Fruit fly (Drosophila melanogaster) whole organism, wandering third instar larva: ENCODE data around the gene Zn72D.
A peak's percentile ranks its signal among the peaks of the same experiment; 100 is the strongest.

Experiments used
- Abd-B ChIP-seq: fragments of >200 bp; optimal IDR thresholded peaks from 2 replicates; lab custom pipeline; 2017; ENCODE audit warnings: missing biosample characterization, missing genetic modification characterization
- CG32264 ChIP-seq: fragments of 200-800 bp; sonication (Bioruptor generic); optimal IDR thresholded peaks from 2 replicates; lab custom pipeline; 2016; ENCODE audit warnings: missing biosample characterization, missing genetic modification characterization
- CG9705 ChIP-seq: fragments of 200-800 bp; sonication (Bioruptor generic); optimal IDR thresholded peaks from 2 replicates; lab custom pipeline; 2018; ENCODE audit warnings: missing biosample characterization, mild to moderate bottlenecking, missing genetic modification characterization
- CrebA ChIP-seq: fragments of 200-800 bp; sonication (Bioruptor generic); optimal IDR thresholded peaks from 2 replicates; lab custom pipeline; 2016; ENCODE audit warnings: missing biosample characterization, mild to moderate bottlenecking, missing genetic modification characterization, borderline replicate concordance
- Dfd ChIP-seq: fragments of >200 bp; optimal IDR thresholded peaks from 2 replicates; lab custom pipeline; 2017; ENCODE audit warnings: missing biosample characterization, missing genetic modification characterization
- GATAd ChIP-seq: sonication (Bioruptor generic); optimal IDR thresholded peaks from 2 replicates; lab custom pipeline; 2016; ENCODE audit warnings: missing biosample characterization, missing genetic modification characterization
- HLH106 ChIP-seq: fragments of 200-800 bp; optimal IDR thresholded peaks from 3 replicates; lab custom pipeline; 2019; ENCODE audit warnings: missing biosample characterization, mild to moderate bottlenecking, missing genetic modification characterization, moderate library complexity
- Hnf4 ChIP-seq: fragments of 200-800 bp; sonication (Bioruptor generic); optimal IDR thresholded peaks from 2 replicates; lab custom pipeline; 2016; ENCODE audit warnings: missing biosample characterization, mild to moderate bottlenecking, missing genetic modification characterization
- Hr78 ChIP-seq: fragments of >200 bp; optimal IDR thresholded peaks from 2 replicates; lab custom pipeline; 2017; ENCODE audit warnings: missing biosample characterization, missing genetic modification characterization
- Hr83 ChIP-seq: fragments of 200-300 bp; sonication (Bioruptor generic); optimal IDR thresholded peaks from 2 replicates; lab custom pipeline; 2016; ENCODE audit warnings: missing biosample characterization, mild to moderate bottlenecking, missing genetic modification characterization, moderate library complexity; ENCODE audit not compliant: poor library complexity, severe bottlenecking
- Jra ChIP-seq: sonication (Bioruptor generic); optimal IDR thresholded peaks from 2 replicates; lab custom pipeline; 2016; ENCODE audit warnings: missing biosample characterization, missing genetic modification characterization
- Mio ChIP-seq: sonication (Bioruptor generic); optimal IDR thresholded peaks from 2 replicates; lab custom pipeline; 2016; ENCODE audit warnings: missing biosample characterization, missing genetic modification characterization
- Myc ChIP-seq: fragments of >200 bp; optimal IDR thresholded peaks from 2 replicates; lab custom pipeline; 2017
- N ChIP-seq: fragments of >200 bp; optimal IDR thresholded peaks from 2 replicates; lab custom pipeline; 2018; ENCODE audit warnings: missing biosample characterization, missing external identifiers, missing genetic modification characterization
- OdsH ChIP-seq: fragments of 200-800 bp; sonication (Bioruptor generic); optimal IDR thresholded peaks from 2 replicates; lab custom pipeline; 2016; ENCODE audit warnings: missing biosample characterization, mild to moderate bottlenecking, missing genetic modification characterization
- Rel ChIP-seq, 2 experiments: fragments of 200-800 bp; sonication (Bioruptor generic) in 1 of 2; optimal IDR thresholded peaks; 2 replicates in 1 of 2; 3 replicates in 1 of 2; lab custom pipeline; 2016 to 2019; ENCODE audit warnings: mild to moderate bottlenecking in 2 of 2, missing biosample characterization in 2 of 2, missing genetic modification characterization in 2 of 2, moderate library complexity in 1 of 2
- Sp1 ChIP-seq: fragments of 200-800 bp; sonication (Bioruptor generic); optimal IDR thresholded peaks from 3 replicates; lab custom pipeline; 2019; ENCODE audit warnings: missing biosample characterization, mild to moderate bottlenecking, missing genetic modification characterization, moderate library complexity
- br ChIP-seq: fragments of 200-800 bp; sonication (Bioruptor generic); optimal IDR thresholded peaks from 2 replicates; lab custom pipeline; 2016; ENCODE audit warnings: missing biosample characterization, missing genetic modification characterization
- brk ChIP-seq: fragments of 200-800 bp; sonication (Bioruptor generic); optimal IDR thresholded peaks from 2 replicates; lab custom pipeline; 2016; ENCODE audit warnings: missing biosample characterization, mild to moderate bottlenecking, missing genetic modification characterization
- dl ChIP-seq, 2 experiments: fragments of 175-275, 200-275 bp in 1 of 2; fragments of 200-275 bp in 1 of 2; sonication (Bioruptor generic); optimal IDR thresholded peaks; lab custom pipeline; 2018; ENCODE audit warnings: mild to moderate bottlenecking in 2 of 2, missing biosample characterization in 2 of 2, missing genetic modification characterization in 2 of 2, moderate library complexity in 2 of 2; ENCODE audit not compliant: partially characterized antibody in 2 of 2, insufficient read depth in 1 of 2
- dmrt93B ChIP-seq: fragments of 200-800 bp; sonication (Bioruptor generic); optimal IDR thresholded peaks from 2 replicates; lab custom pipeline; 2018; ENCODE audit warnings: missing biosample characterization, mild to moderate bottlenecking, missing genetic modification characterization
- dsf ChIP-seq: sonication (Bioruptor generic); optimal IDR thresholded peaks from 2 replicates; lab custom pipeline; 2016; ENCODE audit warnings: missing biosample characterization, missing genetic modification characterization, borderline replicate concordance
- ey ChIP-seq: fragments of 200-800 bp; sonication (Bioruptor generic); optimal IDR thresholded peaks from 2 replicates; lab custom pipeline; 2016; ENCODE audit warnings: missing biosample characterization, missing genetic modification characterization
- foxo ChIP-seq, 2 experiments: fragments of 200-800 bp; sonication (Bioruptor generic); optimal IDR thresholded peaks; 2 replicates in 1 of 2; 3 replicates in 1 of 2; lab custom pipeline; 2016 to 2017; ENCODE audit warnings: missing biosample characterization in 2 of 2, missing genetic modification characterization in 2 of 2
- fru ChIP-seq: fragments of 200-800 bp; sonication (Bioruptor generic); optimal IDR thresholded peaks from 3 replicates; lab custom pipeline; 2016; ENCODE audit warnings: missing biosample characterization, mild to moderate bottlenecking, missing genetic modification characterization
- h ChIP-seq: fragments of 200-800 bp; sonication (Bioruptor generic); optimal IDR thresholded peaks from 3 replicates; lab custom pipeline; 2016; ENCODE audit warnings: missing biosample characterization, mild to moderate bottlenecking, missing genetic modification characterization
- jim ChIP-seq: fragments of 175-275, 200-325 bp; sonication (Bioruptor generic); optimal IDR thresholded peaks from 2 replicates; lab custom pipeline; 2016; ENCODE audit warnings: missing biosample characterization, mild to moderate bottlenecking, missing genetic modification characterization
- lola ChIP-seq: fragments of >200 bp; optimal IDR thresholded peaks from 2 replicates; lab custom pipeline; 2017; ENCODE audit warnings: missing biosample characterization, missing genetic modification characterization
- pan ChIP-seq: fragments of >200 bp; optimal IDR thresholded peaks from 2 replicates; lab custom pipeline; 2017
- psq ChIP-seq: fragments of 200-800 bp; sonication (Bioruptor generic); optimal IDR thresholded peaks from 3 replicates; lab custom pipeline; 2017; ENCODE audit warnings: missing biosample characterization, mild to moderate bottlenecking, missing genetic modification characterization, moderate library complexity
- rgr ChIP-seq: fragments of 200-800 bp; sonication (Bioruptor generic); optimal IDR thresholded peaks from 3 replicates; lab custom pipeline; 2016; ENCODE audit warnings: missing biosample characterization, mild to moderate bottlenecking, missing genetic modification characterization
- sage ChIP-seq: fragments of 200-800 bp; sonication (Bioruptor generic); optimal IDR thresholded peaks from 2 replicates; lab custom pipeline; 2016; ENCODE audit warnings: missing biosample characterization, mild to moderate bottlenecking, missing genetic modification characterization
- sv ChIP-seq: fragments of 200-800 bp; sonication (Bioruptor generic); optimal IDR thresholded peaks from 3 replicates; lab custom pipeline; 2016; ENCODE audit warnings: missing biosample characterization, missing genetic modification characterization
- tai ChIP-seq: sonication (Bioruptor generic); optimal IDR thresholded peaks from 2 replicates; lab custom pipeline; 2016; ENCODE audit warnings: missing biosample characterization, missing genetic modification characterization
- usp ChIP-seq: fragments of >200 bp; optimal IDR thresholded peaks from 2 replicates; lab custom pipeline; 2017; ENCODE audit warnings: missing biosample characterization, missing genetic modification characterization
- woc ChIP-seq: sonication (Bioruptor generic); optimal IDR thresholded peaks from 2 replicates; lab custom pipeline; 2016; ENCODE audit warnings: missing biosample characterization, mild to moderate bottlenecking, missing genetic modification characterization

The Zn72D gene

DNA sequence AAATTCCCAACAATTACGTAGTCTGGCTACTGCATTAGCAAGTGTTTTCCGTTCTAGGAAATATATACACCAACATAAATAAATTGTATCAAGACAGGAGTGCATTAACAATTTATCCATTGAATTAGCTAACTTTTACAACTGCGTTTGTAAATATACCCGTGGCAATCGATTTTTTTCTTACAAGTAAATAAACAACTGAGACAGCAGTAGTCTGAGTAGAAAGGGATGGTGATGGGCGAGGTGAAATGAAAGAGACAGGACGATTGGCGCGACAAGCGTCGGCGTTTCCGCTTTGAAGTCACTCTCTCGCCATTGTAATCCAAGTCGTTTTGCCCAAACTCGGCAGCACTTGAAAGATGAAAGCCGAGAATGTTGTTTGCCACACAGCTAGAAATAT is 43.1 kb upstream of the Zn72D start:
- TF ChIP-seq brk (GFP tag; lab: Kevin White, UChicago): no peak
- no peak for TF ChIP-seq Hr78 (GFP tag; lab: Kevin White, UChicago)
- TF ChIP-seq Hr83 (GFP tag; lab: Kevin White, UChicago): no peak
- TF ChIP-seq sage (GFP tag; lab: Kevin White, UChicago): no peak
- TF ChIP-seq lola (GFP tag; lab: Kevin White, UChicago): no peak
- no peak for TF ChIP-seq usp

DNA sequence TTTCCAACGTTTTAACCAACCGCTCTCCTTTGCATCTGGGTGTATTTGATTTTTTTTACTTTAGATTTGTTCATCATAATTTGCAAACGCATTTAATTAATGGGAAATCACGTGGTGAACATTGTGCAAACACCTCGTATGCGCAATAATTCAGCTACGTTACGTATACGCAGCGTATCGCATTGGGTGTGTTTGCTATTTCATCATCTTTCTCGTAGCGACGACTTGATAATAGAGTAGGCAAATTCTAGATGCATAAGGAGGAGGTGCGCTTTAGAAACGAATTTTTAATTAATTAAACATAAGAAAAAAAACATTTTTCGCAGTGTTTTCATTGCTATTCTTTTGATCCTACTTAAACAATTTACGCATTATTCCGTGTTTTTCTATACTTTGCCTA is 41.2 kb upstream of the Zn72D start:
- no peak for TF ChIP-seq dmrt93B (GFP tag; lab: Kevin White, UChicago)
- no peak for TF ChIP-seq ey
- no peak for TF ChIP-seq Abd-B (GFP tag; lab: Kevin White, UChicago)
- TF ChIP-seq Hnf4 (GFP tag; lab: Kevin White, UChicago): peak; percentile 13
- no peak for TF ChIP-seq br (GFP tag; lab: Kevin White, UChicago)

DNA sequence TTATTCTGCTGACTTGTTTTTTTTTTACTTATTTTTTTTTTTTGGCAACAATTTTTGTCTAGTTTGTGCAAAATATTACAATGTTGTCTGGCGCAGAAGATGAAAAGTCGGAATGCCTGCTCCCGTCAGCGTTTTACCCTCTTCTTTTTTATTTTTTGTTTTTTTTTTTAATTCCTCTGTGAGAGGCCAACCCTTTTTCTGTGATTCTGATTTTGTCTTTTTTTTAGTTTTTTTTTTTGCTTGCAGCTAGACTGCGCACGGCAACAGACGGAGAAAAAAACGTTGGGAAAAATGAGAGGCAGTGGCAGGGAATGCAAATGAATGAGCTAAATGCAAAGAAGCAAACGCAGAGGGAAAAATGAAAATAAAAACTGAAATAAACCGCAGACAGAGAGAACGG is 40.7 kb upstream of the Zn72D start:
- TF ChIP-seq h (GFP tag; lab: Kevin White, UChicago): no peak
- no peak for TF ChIP-seq Hr78 (GFP tag; lab: Kevin White, UChicago)
- TF ChIP-seq brk (GFP tag; lab: Kevin White, UChicago): no peak
- no peak for TF ChIP-seq Hnf4 (GFP tag; lab: Kevin White, UChicago)
- no peak for TF ChIP-seq CG32264 (GFP tag; lab: Kevin White, UChicago)
- TF ChIP-seq Hr83 (GFP tag; lab: Kevin White, UChicago): no peak

DNA sequence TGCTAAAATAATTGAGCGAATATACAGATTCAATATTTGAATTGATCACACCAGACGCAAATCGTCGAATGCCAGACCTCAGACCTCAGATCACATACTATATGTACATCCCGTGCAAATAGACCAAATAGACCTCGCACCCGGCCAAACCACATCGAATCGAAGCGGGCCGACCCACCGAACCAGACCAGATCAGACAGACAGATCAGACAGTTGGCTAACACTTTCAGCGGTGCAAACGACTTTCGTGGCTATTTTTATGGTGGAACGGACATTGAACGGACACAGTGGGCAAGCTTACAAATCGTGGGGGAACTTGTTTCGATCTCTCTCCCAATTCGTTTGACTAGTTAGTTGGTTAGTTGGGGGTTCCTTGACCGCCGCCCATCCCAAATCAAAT is 39.3 kb upstream of the Zn72D start:
- TF ChIP-seq sv (GFP tag; lab: Kevin White, UChicago) (no peak), Mio (no peak), woc (no peak), Jra (no peak), psq (GFP tag; lab: Kevin White, UChicago) (no peak), Hr78 (GFP tag; lab: Kevin White, UChicago) (no peak), CrebA (no peak), CG9705 (no peak), usp (no peak), rgr (GFP tag; lab: Kevin White, UChicago) (no peak), dmrt93B (GFP tag; lab: Kevin White, UChicago) (no peak), fru (GFP tag; lab: Kevin White, UChicago) (no peak), br (GFP tag; lab: Kevin White, UChicago) (no peak), dsf (GFP tag; lab: Kevin White, UChicago) (no peak), dl (GFP tag; optimal IDR thresholded peaks at IDR 0.05; lab: Kevin White, UChicago; ENCODE audit: insufficient read depth in 1 of 2, partially characterized antibody in 2 of 2) (no peak), jim (GFP tag; lab: Kevin White, UChicago) (no peak), Abd-B (GFP tag; lab: Kevin White, UChicago) (no peak), h (GFP tag; lab: Kevin White, UChicago) (no peak), Dfd (GFP tag; lab: Kevin White, UChicago) (no peak), N (no peak)

DNA sequence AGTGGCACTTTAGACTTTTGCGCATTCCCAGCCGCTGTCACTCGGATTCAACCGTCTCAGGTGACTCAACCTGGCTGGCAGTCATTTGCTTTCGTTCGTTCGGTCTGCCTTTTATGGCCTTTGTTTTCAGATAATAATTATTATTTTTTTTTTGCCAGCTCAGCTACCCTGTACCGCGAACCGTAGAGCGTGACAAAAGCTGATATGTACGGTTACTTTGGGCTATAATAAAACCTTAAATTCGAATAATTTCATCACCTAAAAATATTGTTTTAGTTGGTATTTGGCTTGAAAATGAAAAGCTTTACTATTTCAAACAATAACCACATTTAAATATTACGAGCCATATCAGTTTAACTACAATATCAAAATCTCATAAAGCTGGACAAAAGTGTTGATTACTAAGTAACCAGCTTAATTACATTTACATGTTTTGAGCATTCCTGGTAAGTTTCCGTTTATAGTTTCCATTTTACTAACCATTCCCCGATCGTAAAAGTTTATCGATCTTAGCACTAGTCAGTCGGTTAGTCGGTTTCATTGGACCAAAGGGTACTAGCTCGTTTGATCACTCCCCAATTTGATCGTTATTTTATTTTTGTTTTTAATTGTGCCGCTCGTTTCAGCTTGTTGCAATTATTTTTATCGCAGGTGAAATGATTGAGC is 38.6 kb upstream of the Zn72D start:
- TF ChIP-seq dsf (GFP tag; lab: Kevin White, UChicago) (no peak), HLH106 (tag; lab: Kevin White, UChicago) (no peak), ey (no peak), tai (no peak), sage (GFP tag; lab: Kevin White, UChicago) (no peak), Myc (lab: Kevin White, UChicago) (no peak), Hnf4 (GFP tag; lab: Kevin White, UChicago) (no peak), Jra (peak; percentile 16), Dfd (GFP tag; lab: Kevin White, UChicago) (no peak), jim (GFP tag; lab: Kevin White, UChicago) (no peak), CG32264 (GFP tag; lab: Kevin White, UChicago) (no peak), N (no peak), Mio (no peak), rgr (GFP tag; lab: Kevin White, UChicago) (no peak), Hr83 (GFP tag; lab: Kevin White, UChicago) (peak; percentile 47), Abd-B (GFP tag; lab: Kevin White, UChicago) (no peak), pan (lab: Kevin White, UChicago) (peak; percentile 9), Hr78 (GFP tag; lab: Kevin White, UChicago) (no peak), OdsH (GFP tag; lab: Kevin White, UChicago) (no peak), CrebA (peak; percentile 44), foxo (GFP tag; optimal IDR thresholded peaks at IDR 0.05; lab: Kevin White, UChicago) (no peak), woc (no peak), dl (GFP tag; optimal IDR thresholded peaks at IDR 0.05; lab: Kevin White, UChicago; ENCODE audit: insufficient read depth in 1 of 2, partially characterized antibody in 2 of 2) (no peak), Rel (GFP tag; optimal IDR thresholded peaks at IDR 0.05; lab: Kevin White, UChicago) (no peak), Rel (tag; optimal IDR thresholded peaks at IDR 0.05; lab: Kevin White, UChicago) (no peak), h (GFP tag; lab: Kevin White, UChicago) (peak; percentile 17), brk (GFP tag; lab: Kevin White, UChicago) (peak; percentile 54), Sp1 (GFP tag; lab: Kevin White, UChicago) (no peak), dmrt93B (GFP tag; lab: Kevin White, UChicago) (no peak), GATAd (GFP tag; lab: Kevin White, UChicago) (no peak), sv (GFP tag; lab: Kevin White, UChicago) (no peak), CG9705 (no peak)
